Fruit fly (Drosophila melanogaster) whole organism, larva: ENCODE measurements around the gene NijB.

Source experiments
- noc ChIP-seq: fragments of 200-800 bp; sonication (Bioruptor generic); optimal IDR thresholded peaks from 3 replicates; lab custom pipeline; 2019; ENCODE audit warnings: missing biosample characterization, mild to moderate bottlenecking, missing genetic modification characterization, moderate library complexity

NijB gene

dm6 chr3L:18889222-18889866, 2.8 kb upstream of the NijB start:
- no peak for TF ChIP-seq noc (tag; lab: Kevin White, UChicago)

dm6 chr3L:18890283-18891175, 1.7 kb upstream of the NijB start, which contains the start of gene CG3961:
Gene CG3961, minus strand, starts transcription at chr3L:18890483.
- peak; percentile 78 for TF ChIP-seq noc (tag; lab: Kevin White, UChicago)

- peak; percentile 24 for TF ChIP-seq noc (tag; lab: Kevin White, UChicago)
These were observed 2.9 kb downstream of the NijB start for dm6 chr3L:18895079-18895478.

dm6 chr3L:18896297-18896863, 4.2 kb downstream of the NijB start:
- no peak for TF ChIP-seq noc (tag; lab: Kevin White, UChicago)

- TF ChIP-seq noc (tag; lab: Kevin White, UChicago) = no peak
These were observed 5.4 kb downstream of the NijB start for dm6 chr3L:18897459-18898085.

- peak; percentile 51 for TF ChIP-seq noc (tag; lab: Kevin White, UChicago)
These were observed 5.9 kb downstream of the NijB start, which contains the start of gene CG3902 for dm6 chr3L:18898086-18898470. Gene CG3902, minus strand, starts transcription at chr3L:18898293.

- peak; percentile 68 for TF ChIP-seq noc (tag; lab: Kevin White, UChicago)
These were observed 6.6 kb downstream of the NijB start, which contains the start of gene RpL26 for dm6 chr3L:18898770-18899278. Gene RpL26, plus strand, starts transcription at chr3L:18898875.

dm6 chr3L:18901411-18901810, 9.2 kb downstream of the NijB start, which contains the start of the genes arx and CG6843:
Gene arx, minus strand, starts transcription at chr3L:18901554.
Gene CG6843, plus strand, starts transcription at chr3L:18901594.
- TF ChIP-seq noc (tag; lab: Kevin White, UChicago) = no peak

dm6 chr3L:18904772-18905601, 12.8 kb downstream of the NijB start, which contains the start of the genes CSN1b and Prp6:
Gene CSN1b, minus strand, starts transcription at chr3L:18904930.
Gene Prp6, plus strand, starts transcription at chr3L:18905372.
- TF ChIP-seq noc (tag; lab: Kevin White, UChicago) = no peak

- no peak for TF ChIP-seq noc (tag; lab: Kevin White, UChicago)
These were observed 18.9 kb downstream of the NijB start, which contains the start of gene Ir75d for dm6 chr3L:18911082-18911481. Gene Ir75d, minus strand, starts transcription at chr3L:18911182.

- TF ChIP-seq noc (tag; lab: Kevin White, UChicago) = no peak
These were observed 22.0 kb downstream of the NijB start, which contains the start of gene COX6AL2 for dm6 chr3L:18914100-18914683. Gene COX6AL2, minus strand, starts transcription at chr3L:18914150.

- no peak for TF ChIP-seq noc (tag; lab: Kevin White, UChicago)
These were observed 24.3 kb downstream of the NijB start for dm6 chr3L:18916466-18916865.

- TF ChIP-seq noc (tag; lab: Kevin White, UChicago) = no peak
These were observed 25.1 kb downstream of the NijB start, which contains the start of gene CG6839 for dm6 chr3L:18917281-18917680. Gene CG6839, plus strand, starts transcription at chr3L:18917581.

- no peak for TF ChIP-seq noc (tag; lab: Kevin White, UChicago)
These were observed 28.0 kb downstream of the NijB start, which contains the start of gene CG18223 for dm6 chr3L:18920219-18920618. Gene CG18223, minus strand, starts transcription at chr3L:18920319.
